Fruit fly (Drosophila melanogaster): Measurements from ENCODE around the gene CG10013.

Gene CG10013

DNA sequence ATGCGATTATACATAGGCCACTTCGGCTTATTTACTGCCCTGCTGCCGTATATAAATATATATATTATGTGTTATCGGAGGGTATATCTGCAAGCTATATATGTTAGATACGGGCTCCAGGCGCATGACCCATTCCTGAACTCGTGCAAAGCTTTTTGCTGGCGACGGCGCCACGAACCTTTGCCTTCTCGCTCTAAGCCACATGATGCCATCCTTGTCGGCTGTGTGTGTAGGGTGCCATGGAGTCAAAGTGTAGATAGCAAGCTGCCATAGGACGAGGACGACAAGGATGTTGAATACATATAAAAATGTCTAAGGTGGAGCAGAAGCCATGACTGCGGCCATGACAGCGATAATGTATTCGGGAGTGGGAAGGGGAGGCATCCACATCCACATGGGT lies 24.3 kb downstream of the CG10013 start:
- TF ChIP-seq Bgb (GFP tag; IDR thresholded peaks at IDR 0.05; ENCODE audit: partially characterized antibody): no peak
- no peak for TF ChIP-seq Ets97D (GFP tag; optimal IDR thresholded peaks at IDR 0.05)
- no peak for TF ChIP-seq CG4360 (GFP tag; IDR thresholded peaks at IDR 0.05)
- peak; percentile 74 for TF ChIP-seq ewg (GFP tag; optimal IDR thresholded peaks at IDR 0.05)
- peak; percentile 78 for TF ChIP-seq Nf-YB (GFP tag; optimal IDR thresholded peaks at IDR 0.05)
- TF ChIP-seq sima (GFP tag; optimal IDR thresholded peaks at IDR 0.05): no peak
- TF ChIP-seq gcm2 (GFP tag; optimal IDR thresholded peaks at IDR 0.05): no peak
- TF ChIP-seq pho (GFP tag; optimal IDR thresholded peaks at IDR 0.05): no peak
- no peak for TF ChIP-seq ssp (GFP tag; IDR thresholded peaks at IDR 0.05)
- TF ChIP-seq CG12071 (GFP tag; optimal IDR thresholded peaks at IDR 0.05): peak; percentile 20
- no peak for TF ChIP-seq Sox100B (GFP tag; optimal IDR thresholded peaks at IDR 0.05)
- TF ChIP-seq HLHmδ (GFP tag; optimal IDR thresholded peaks at IDR 0.05): no peak
- no peak for TF ChIP-seq CG3407 (GFP tag; optimal IDR thresholded peaks at IDR 0.05)
- no peak for TF ChIP-seq CG7745 (tag; optimal IDR thresholded peaks at IDR 0.05)
- 0 out of 2 replicates have a peak, but pooled peaks have one; percentile 8 for TF ChIP-seq Adf1 (GFP tag; IDR thresholded peaks at IDR 0.05)
- no peak for TF ChIP-seq CG9817 (tag; optimal IDR thresholded peaks at IDR 0.05)
- peak; percentile 37 for TF ChIP-seq CG1832 (GFP tag; optimal IDR thresholded peaks at IDR 0.05)
- no peak for TF ChIP-seq chm (GFP tag; IDR thresholded peaks at IDR 0.05)
- TF ChIP-seq Opbp (GFP tag; IDR thresholded peaks at IDR 0.05; ENCODE audit: partially characterized antibody): no peak
- TF ChIP-seq CG10321 (GFP tag; IDR thresholded peaks at IDR 0.05): peak; percentile 73
- TF ChIP-seq HHEX (GFP tag; optimal IDR thresholded peaks at IDR 0.05): no peak
- no peak for TF ChIP-seq Chrac-16 (GFP tag; optimal IDR thresholded peaks at IDR 0.05)
- TF ChIP-seq CG34376 (GFP tag; optimal IDR thresholded peaks at IDR 0.05): no peak
- TF ChIP-seq CG10274 (GFP tag; optimal IDR thresholded peaks at IDR 0.05): no peak
- no peak for TF ChIP-seq en (GFP tag; optimal IDR thresholded peaks at IDR 0.05)
- no peak for TF ChIP-seq nom (GFP tag; optimal IDR thresholded peaks at IDR 0.05)
- TF ChIP-seq Tbp (GFP tag; optimal IDR thresholded peaks at IDR 0.05): no peak
- TF ChIP-seq dati (GFP tag; IDR thresholded peaks at IDR 0.05): no peak
- TF ChIP-seq jing (GFP tag; optimal IDR thresholded peaks at IDR 0.05): no peak
- TF ChIP-seq Doc3 (GFP tag; IDR thresholded peaks at IDR 0.05; ENCODE audit: partially characterized antibody): no peak
- no peak for TF ChIP-seq CG7357 (GFP tag; IDR thresholded peaks at IDR 0.05)
- TF ChIP-seq CrebB (tag; optimal IDR thresholded peaks at IDR 0.05): no peak
- TF ChIP-seq cg (GFP tag; optimal IDR thresholded peaks at IDR 0.05): no peak
- no peak for TF ChIP-seq dmrt99B (tag; optimal IDR thresholded peaks at IDR 0.05)
- TF ChIP-seq CG3163 (GFP tag; optimal IDR thresholded peaks at IDR 0.05): no peak
- TF ChIP-seq Nf-YC (tag; optimal IDR thresholded peaks at IDR 0.05): peak; percentile 91
- peak; percentile 29; the same call in 1 of the 2 replicates for TF ChIP-seq CG32767 (GFP tag; IDR thresholded peaks at IDR 0.05)
- TF ChIP-seq row (GFP tag; IDR thresholded peaks at IDR 0.05): no peak
- peak; percentile 27 for TF ChIP-seq sens (GFP tag)
- no peak for TF ChIP-seq Usf (GFP tag; optimal IDR thresholded peaks at IDR 0.05)
- TF ChIP-seq B-H2 (GFP tag; optimal IDR thresholded peaks at IDR 0.05): no peak
- no peak for TF ChIP-seq bab2 (GFP tag; optimal IDR thresholded peaks at IDR 0.05)
- no peak for TF ChIP-seq Hr51 (GFP tag; optimal IDR thresholded peaks at IDR 0.05)
- TF ChIP-seq sug (tag; optimal IDR thresholded peaks at IDR 0.05): no peak
- no peak for TF ChIP-seq ro (GFP tag; IDR thresholded peaks at IDR 0.05)
- no peak for TF ChIP-seq trem (tag; optimal IDR thresholded peaks at IDR 0.05)
- no peak for TF ChIP-seq bcd (GFP tag; optimal IDR thresholded peaks at IDR 0.05)
- TF ChIP-seq Camta (GFP tag; optimal IDR thresholded peaks at IDR 0.05): no peak
- peak; percentile 84 for TF ChIP-seq Deaf1 (tag; optimal IDR thresholded peaks at IDR 0.05)
- TF ChIP-seq Hey (tag; optimal IDR thresholded peaks at IDR 0.05): no peak
- TF ChIP-seq ttk (GFP tag; IDR thresholded peaks at IDR 0.05): no peak
- TF ChIP-seq al (GFP tag; IDR thresholded peaks at IDR 0.05): no peak
